Worm (Caenorhabditis elegans): Measurements from ENCODE around the gene K01A6.8.

DNA sequence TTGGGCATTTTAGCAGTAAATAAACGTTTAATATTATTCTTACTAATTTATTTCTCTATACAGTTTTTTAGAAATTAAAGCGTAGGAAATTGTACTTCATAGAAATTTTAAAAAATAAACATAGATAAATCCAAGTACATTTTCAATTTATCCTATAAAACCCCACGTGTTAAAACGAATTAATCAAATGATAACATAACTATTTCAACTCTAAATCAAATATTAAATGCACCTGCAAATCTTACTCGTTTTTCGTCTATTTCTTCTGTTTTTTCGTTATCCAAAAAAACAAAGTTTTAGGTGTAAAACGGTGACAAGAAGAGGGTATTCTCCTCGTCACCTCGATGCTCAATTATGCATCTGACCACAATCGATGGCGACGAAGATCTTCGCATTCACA is 2.1 kb downstream of the K01A6.8 start, which contains the start of gene K01A6.6:
- no peak for TF ChIP-seq dmd-4 (tag; optimal IDR thresholded peaks at IDR 0.05)
- no peak for TF ChIP-seq nhr-11 (tag; optimal IDR thresholded peaks at IDR 0.05)
- no peak for TF ChIP-seq elt-3 (tag; optimal IDR thresholded peaks at IDR 0.05)
- no peak for TF ChIP-seq aly-2 (tag; optimal IDR thresholded peaks at IDR 0.05)
- TF ChIP-seq egl-27 (tag; optimal IDR thresholded peaks at IDR 0.05), result no peak
- no peak for TF ChIP-seq R02D3.7 (tag; optimal IDR thresholded peaks at IDR 0.05)
- TF ChIP-seq skn-1 (tag; optimal IDR thresholded peaks at IDR 0.05), result no peak
- no peak for TF ChIP-seq snpc-4 (tag; optimal IDR thresholded peaks at IDR 0.05)
- TF ChIP-seq alr-1 (tag; optimal IDR thresholded peaks at IDR 0.05), result no peak

All from whole organism, L2 larva.